Worm (Caenorhabditis elegans): ENCODE data around the gene mdl-1.
A peak's percentile ranks its signal among the peaks of the same experiment; 100 is the strongest.

mdl-1 gene

DNA sequence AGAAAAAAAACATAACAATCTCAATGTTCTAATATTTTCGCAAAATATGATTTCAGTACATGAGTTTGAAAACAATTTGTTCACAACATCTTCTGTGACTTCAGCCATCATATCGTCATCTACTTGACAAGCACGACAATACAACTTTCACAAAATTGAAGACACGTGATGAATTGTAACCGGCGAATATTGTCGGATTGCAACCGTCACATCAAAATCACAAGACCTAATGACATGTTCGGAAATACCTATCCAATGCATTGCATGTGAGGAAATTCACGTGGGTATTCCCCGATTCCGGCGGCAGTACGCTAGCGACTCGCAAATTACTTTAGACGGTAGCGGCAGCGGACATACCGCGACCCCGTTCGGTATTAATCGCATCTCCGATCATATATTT, 619 bp upstream of the mdl-1 start (continued):
- no peak for TF ChIP-seq madf-8 (GFP tag; conservative IDR thresholded peaks at IDR 0.05)
- TF ChIP-seq lin-26 (GFP tag; IDR thresholded peaks at IDR 0.05) = peak; percentile 45; the same call in 1 of the 2 replicates
- no peak for TF ChIP-seq die-1 (tag; optimal IDR thresholded peaks at IDR 0.05)
- TF ChIP-seq F23B12.7 (tag; optimal IDR thresholded peaks at IDR 0.05; ENCODE audit: insufficient read depth) = no peak
- no peak for TF ChIP-seq lsy-27 (tag; optimal IDR thresholded peaks at IDR 0.05; ENCODE audit: borderline replicate concordance, insufficient read depth)
- no peak for TF ChIP-seq ztf-26 (tag; optimal IDR thresholded peaks at IDR 0.05)
- TF ChIP-seq ekl-4 (GFP tag; IDR thresholded peaks at IDR 0.05) = peak; percentile 16; the same call in 1 of the 2 replicates
- TF ChIP-seq aptf-2 (GFP tag; conservative IDR thresholded peaks at IDR 0.05) = no peak
- TF ChIP-seq let-607 (tag; optimal IDR thresholded peaks at IDR 0.05) = peak in 1 of 2 experiments; percentile 47
- no peak for TF ChIP-seq ztf-28 (GFP tag; IDR thresholded peaks at IDR 0.05)
- TF ChIP-seq madf-3 (GFP tag; IDR thresholded peaks at IDR 0.05) = no peak
- no peak for TF ChIP-seq him-1 (tag; optimal IDR thresholded peaks at IDR 0.05)
- TF ChIP-seq F37B4.10 (GFP tag; IDR thresholded peaks at IDR 0.05) = no peak
- peak; percentile 26 for TF ChIP-seq ceh-27 (GFP tag; optimal IDR thresholded peaks at IDR 0.05)
- TF ChIP-seq zim-3 (tag; optimal IDR thresholded peaks at IDR 0.05) = no peak
- TF ChIP-seq F33H1.4 (GFP tag; IDR thresholded peaks at IDR 0.05) = no peak
- peak; percentile 22 for TF ChIP-seq atf-7 (tag; optimal IDR thresholded peaks at IDR 0.05)
- TF ChIP-seq pbrm-1 (GFP tag; IDR thresholded peaks at IDR 0.05) = no peak
- TF ChIP-seq egl-44 (GFP tag; IDR thresholded peaks at IDR 0.05) = no peak
- no peak for TF ChIP-seq lag-1 (GFP tag; IDR thresholded peaks at IDR 0.05)
- no peak for TF ChIP-seq B0336.3 (GFP tag; IDR thresholded peaks at IDR 0.05)
- no peak for TF ChIP-seq ztf-3 (GFP tag; optimal IDR thresholded peaks at IDR 0.05)
- no peak for TF ChIP-seq hmg-20 (GFP tag; IDR thresholded peaks at IDR 0.05)
- no peak for TF ChIP-seq xnd-1 (tag; optimal IDR thresholded peaks at IDR 0.05)
- TF ChIP-seq F57C9.4 (tag; optimal IDR thresholded peaks at IDR 0.05) = no peak
- no peak for TF ChIP-seq cebp-1 (GFP tag; IDR thresholded peaks at IDR 0.05)
- TF ChIP-seq cebp-1 (tag; optimal IDR thresholded peaks at IDR 0.05) = no peak
- no peak for TF ChIP-seq B0019.2 (GFP tag; conservative IDR thresholded peaks at IDR 0.05)
- no peak for TF ChIP-seq F22D6.2 (tag; optimal IDR thresholded peaks at IDR 0.05)
- TF ChIP-seq zfh-2 (GFP tag; conservative IDR thresholded peaks at IDR 0.05) = no peak
- TF ChIP-seq mel-28 (tag; optimal IDR thresholded peaks at IDR 0.05; ENCODE audit: borderline replicate concordance) = no peak
- TF ChIP-seq egrh-3 (GFP tag; IDR thresholded peaks at IDR 0.05) = no peak
- no peak for TF ChIP-seq hsf-1 (GFP tag; IDR thresholded peaks at IDR 0.05)
- TF ChIP-seq mcd-1 (GFP tag; IDR thresholded peaks at IDR 0.05) = no peak
- no peak for TF ChIP-seq rpc-1 (optimal IDR thresholded peaks at IDR 0.05)
- no peak for TF ChIP-seq rpc-1 (tag; optimal IDR thresholded peaks at IDR 0.05)
- no peak for TF ChIP-seq lin-40 (tag; optimal IDR thresholded peaks at IDR 0.05)
- peak; percentile 93 for TF ChIP-seq unc-62 (GFP tag; optimal IDR thresholded peaks at IDR 0.05)
- no peak for TF ChIP-seq cebp-2 (GFP tag; IDR thresholded peaks at IDR 0.05)
- no peak for TF ChIP-seq nhr-80 (tag; optimal IDR thresholded peaks at IDR 0.05)
- 0 out of 2 replicates have a peak, but pooled peaks have one; percentile 4 for TF ChIP-seq let-526 (GFP tag; IDR thresholded peaks at IDR 0.05)
- TF ChIP-seq C06A6.2 (GFP tag; conservative IDR thresholded peaks at IDR 0.05) = peak; percentile 67
- no peak for TF ChIP-seq snpc-1.3 (tag; optimal IDR thresholded peaks at IDR 0.05; ENCODE audit: insufficient read depth)
- TF ChIP-seq Y67H2A.10 (GFP tag; conservative IDR thresholded peaks at IDR 0.05) = no peak
- no peak for TF ChIP-seq nhr-179 (tag; optimal IDR thresholded peaks at IDR 0.05)
- TF ChIP-seq lir-1 (GFP tag; conservative IDR thresholded peaks at IDR 0.05) = no peak

All from whole organism, young adult.